Worm (Caenorhabditis elegans) whole organism, L4 larva: Measurements from ENCODE around the gene F46G10.1.
A peak's percentile ranks its signal among the peaks of the same experiment; 100 is the strongest.

ENCODE experiments used
- D1046.2 ChIP-seq: fragments of 200-800 bp; sonication (Bioruptor generic); IDR thresholded peaks from 2 replicates; pipeline ENCODE4 v1.3.6; 2022; ENCODE audit warnings: missing genetic modification characterization, missing compliant biosample characterization
- F26F4.8 ChIP-seq: fragments of 200-800 bp; sonication (Bioruptor generic); conservative IDR thresholded peaks from 2 replicates; pipeline ENCODE4 v1.3.6; 2022; ENCODE audit warnings: missing genetic modification characterization, missing compliant biosample characterization
- F37D6.2 ChIP-seq: sonication (generic microtip); optimal IDR thresholded peaks from 2 replicates; lab custom pipeline; 2016; ENCODE audit warnings: mild to moderate bottlenecking, missing genetic modification characterization, missing compliant biosample characterization
- F44E2.7 ChIP-seq: fragments of 200-800 bp; sonication (Bioruptor generic); IDR thresholded peaks from 2 replicates; pipeline ENCODE4 v2.1.2; 2022; ENCODE audit warnings: missing genetic modification characterization, missing compliant biosample characterization
- R02D3.7 ChIP-seq: fragments of 150-350 bp; sonication (generic microtip); optimal IDR thresholded peaks from 3 replicates; lab custom pipeline; 2014; ENCODE audit warnings: missing biosample characterization, missing genetic modification characterization
- T20F7.1 ChIP-seq: fragments of 200-800 bp; sonication (Bioruptor generic); optimal IDR thresholded peaks from 2 replicates; lab custom pipeline; 2018; ENCODE audit warnings: mild to moderate bottlenecking, missing genetic modification characterization, missing compliant biosample characterization
- T26A8.4 ChIP-seq: fragments of 200-800 bp; sonication (Bioruptor generic); IDR thresholded peaks from 2 replicates; pipeline ENCODE4 v1.3.6; 2022; ENCODE audit warnings: missing genetic modification characterization, missing compliant biosample characterization
- Y75B8A.6 ChIP-seq: fragments of 200-800 bp; sonication (Bioruptor generic); IDR thresholded peaks from 2 replicates; pipeline ENCODE4 v1.3.6; 2022; ENCODE audit warnings: missing genetic modification reagents, missing genetic modification characterization, missing compliant biosample characterization
- ZK337.2 ChIP-seq: fragments of 200-800 bp; sonication (Bioruptor generic); IDR thresholded peaks from 2 replicates; pipeline ENCODE4 v1.3.6; 2022; ENCODE audit warnings: missing genetic modification reagents, missing genetic modification characterization, missing compliant biosample characterization
- aha-1 ChIP-seq: fragments of 150-350 bp; peaks from one replicate; lab custom pipeline; 2014; ENCODE audit warnings: missing biosample characterization, missing genetic modification characterization
- ama-1 ChIP-seq: fragments of 150-350 bp; optimal IDR thresholded peaks from 2 replicates; lab custom pipeline; 2014; ENCODE audit warnings: inconsistent platforms, mixed read lengths
- arid-1 ChIP-seq: fragments of 200-800 bp; sonication (Bioruptor generic); conservative IDR thresholded peaks from 2 replicates; pipeline ENCODE4 v1.3.6; 2022; ENCODE audit warnings: missing genetic modification reagents, missing genetic modification characterization, missing compliant biosample characterization
- attf-4 ChIP-seq: sonication (generic microtip); optimal IDR thresholded peaks from 3 replicates; lab custom pipeline; 2017; ENCODE audit warnings: missing biosample characterization, missing genetic modification characterization
- ceh-20 ChIP-seq: fragments of 200-800 bp; sonication (Bioruptor generic); IDR thresholded peaks from 2 replicates; pipeline ENCODE4 v1.3.6; 2022; ENCODE audit warnings: missing genetic modification reagents, missing genetic modification characterization, missing compliant biosample characterization
- daf-12 ChIP-seq: fragments of 150-350 bp; optimal IDR thresholded peaks from 2 replicates; lab custom pipeline; 2014; ENCODE audit warnings: missing biosample characterization, missing genetic modification reagents, missing genetic modification characterization
- daf-16 ChIP-seq, 3 experiments: sonication (generic microtip); optimal IDR thresholded peaks; 2 replicates each; lab custom pipeline; 2016 to 2017; ENCODE audit warnings: missing genetic modification characterization in 3 of 3, missing genetic modification reagents in 3 of 3, mild to moderate bottlenecking in 2 of 3, missing compliant biosample characterization in 2 of 3, missing biosample characterization in 1 of 3, moderate library complexity in 1 of 3
- daf-8 ChIP-seq: fragments of 200-800 bp; sonication (Bioruptor generic); IDR thresholded peaks from 2 replicates; pipeline ENCODE4 v1.3.6; 2022; ENCODE audit warnings: missing genetic modification characterization, missing compliant biosample characterization
- dmd-8 ChIP-seq: fragments of 200-800 bp; sonication (Bioruptor generic); IDR thresholded peaks from 2 replicates; pipeline ENCODE4 v1.3.6; 2022; ENCODE audit warnings: missing genetic modification characterization, missing compliant biosample characterization
- dmd-9 ChIP-seq: fragments of 200-800 bp; sonication (Bioruptor generic); IDR thresholded peaks from 2 replicates; pipeline ENCODE4 v1.3.6; 2022; ENCODE audit warnings: missing genetic modification reagents, missing genetic modification characterization, missing compliant biosample characterization
- duxl-1 ChIP-seq: sonication (generic microtip); optimal IDR thresholded peaks from 2 replicates; lab custom pipeline; 2016; ENCODE audit warnings: mild to moderate bottlenecking, missing genetic modification characterization, moderate library complexity, missing compliant biosample characterization; ENCODE audit not compliant: poor library complexity
- dve-1 ChIP-seq: sonication (generic microtip); optimal IDR thresholded peaks from 2 replicates; lab custom pipeline; 2017; ENCODE audit warnings: antibody characterized with exemption, mild to moderate bottlenecking, missing genetic modification characterization, missing compliant biosample characterization; ENCODE audit not compliant: insufficient read depth
- gei-8 ChIP-seq: fragments of 200-800 bp; sonication (Bioruptor generic); optimal IDR thresholded peaks from 2 replicates; lab custom pipeline; 2018; ENCODE audit warnings: mild to moderate bottlenecking, missing genetic modification characterization, missing compliant biosample characterization
- hif-1 ChIP-seq, 2 experiments: sonication (generic microtip); optimal IDR thresholded peaks; 2 replicates each; lab custom pipeline; 2016 to 2017; ENCODE audit warnings: missing compliant biosample characterization in 2 of 2, missing genetic modification characterization in 2 of 2, missing genetic modification reagents in 2 of 2, missing genotype in 2 of 2, mild to moderate bottlenecking in 1 of 2
- hlh-11 ChIP-seq: fragments of 200-800 bp; sonication (Bioruptor generic); optimal IDR thresholded peaks from 2 replicates; lab custom pipeline; 2018; ENCODE audit warnings: mild to moderate bottlenecking, missing genetic modification characterization, missing compliant biosample characterization
- jun-1 ChIP-seq: fragments of 150-350 bp; optimal IDR thresholded peaks from 2 replicates; lab custom pipeline; 2014; ENCODE audit warnings: missing biosample characterization, missing genetic modification reagents, missing genetic modification characterization
- lin-13 ChIP-seq: fragments of 150-350 bp; optimal IDR thresholded peaks from 2 replicates; lab custom pipeline; 2014; ENCODE audit warnings: missing biosample characterization, missing genetic modification reagents, missing genetic modification characterization
- lin-39 ChIP-seq: fragments of 150-350 bp; optimal IDR thresholded peaks from 2 replicates; lab custom pipeline; 2014; ENCODE audit warnings: missing biosample characterization, missing genetic modification reagents, missing genetic modification characterization
- lsy-2 ChIP-seq, 2 experiments: fragments of 150-350 bp in 1 of 2; sonication (generic microtip) in 1 of 2; optimal IDR thresholded peaks; 2 replicates each; lab custom pipeline; 2014 to 2017; ENCODE audit warnings: missing biosample characterization in 2 of 2, missing genetic modification characterization in 2 of 2
- madf-9 ChIP-seq: fragments of 200-800 bp; sonication (Bioruptor generic); conservative IDR thresholded peaks from 2 replicates; pipeline ENCODE4 v1.3.6; 2022; ENCODE audit warnings: missing genetic modification reagents, missing genetic modification characterization, missing compliant biosample characterization
- mdl-1 ChIP-seq, 2 experiments: fragments of 150-350 bp in 1 of 2; sonication (generic microtip) in 1 of 2; optimal IDR thresholded peaks; 2 replicates each; lab custom pipeline; 2014 to 2017; ENCODE audit warnings: missing biosample characterization in 2 of 2, missing genetic modification characterization in 2 of 2
- mdt-29 ChIP-seq: fragments of 200-800 bp; sonication (Bioruptor generic); IDR thresholded peaks from 2 replicates; pipeline ENCODE4 v1.3.6; 2022; ENCODE audit warnings: missing genetic modification reagents, missing genetic modification characterization, missing compliant biosample characterization
- mep-1 ChIP-seq: fragments of 150-350 bp; sonication (generic microtip); optimal IDR thresholded peaks from 3 replicates; lab custom pipeline; 2014; ENCODE audit warnings: missing biosample characterization, missing genetic modification characterization
- nhr-237 ChIP-seq: sonication (generic microtip); optimal IDR thresholded peaks from 2 replicates; lab custom pipeline; 2017; ENCODE audit warnings: missing biosample characterization, missing genetic modification characterization
- nhr-28 ChIP-seq: fragments of 150-350 bp; optimal IDR thresholded peaks from 2 replicates; lab custom pipeline; 2014; ENCODE audit warnings: missing biosample characterization, missing genetic modification characterization
- nhr-48 ChIP-seq: sonication (generic microtip); optimal IDR thresholded peaks from 2 replicates; lab custom pipeline; 2016; ENCODE audit warnings: mild to moderate bottlenecking, missing genetic modification characterization, missing compliant biosample characterization
- nhr-77 ChIP-seq: fragments of 150-350 bp; optimal IDR thresholded peaks from 2 replicates; lab custom pipeline; 2014; ENCODE audit warnings: missing biosample characterization, missing genetic modification characterization
- php-3 ChIP-seq: fragments of 200-800 bp; sonication (Bioruptor generic); IDR thresholded peaks from 2 replicates; pipeline ENCODE4 v1.3.6; 2022; ENCODE audit warnings: missing genetic modification reagents, missing genetic modification characterization, missing compliant biosample characterization
- rbr-2 ChIP-seq: sonication (generic microtip); optimal IDR thresholded peaks from 2 replicates; lab custom pipeline; 2016; ENCODE audit warnings: missing genotype, missing genetic modification characterization, missing compliant biosample characterization
- saeg-2 ChIP-seq: fragments of 200-800 bp; sonication (Bioruptor generic); IDR thresholded peaks from 2 replicates; pipeline ENCODE4 v1.3.6; 2022; ENCODE audit warnings: missing genetic modification reagents, missing genetic modification characterization, missing compliant biosample characterization
- sdz-12 ChIP-seq: fragments of 200-800 bp; sonication (Bioruptor generic); optimal IDR thresholded peaks from 2 replicates; lab custom pipeline; 2018; ENCODE audit warnings: mild to moderate bottlenecking, missing genetic modification characterization, missing compliant biosample characterization
- set-16 ChIP-seq: fragments of 200-800 bp; sonication (Bioruptor generic); IDR thresholded peaks from 2 replicates; pipeline ENCODE4 v1.3.6; 2022; ENCODE audit warnings: missing genetic modification reagents, missing genetic modification characterization, missing compliant biosample characterization
- skn-1 ChIP-seq: fragments of 150-350 bp; optimal IDR thresholded peaks from 2 replicates; lab custom pipeline; 2014; ENCODE audit warnings: missing biosample characterization, missing genetic modification characterization
- snpc-1.2 ChIP-seq: fragments of 200-800 bp; sonication (Bioruptor generic); IDR thresholded peaks from 2 replicates; pipeline ENCODE4 v1.3.6; 2022; ENCODE audit warnings: missing genetic modification reagents, missing genetic modification characterization, missing compliant biosample characterization
- snpc-4 ChIP-seq: fragments of 150-350 bp; optimal IDR thresholded peaks from 2 replicates; lab custom pipeline; 2014; ENCODE audit warnings: missing biosample characterization, missing genetic modification characterization
- spr-3 ChIP-seq: fragments of 200-800 bp; sonication (Bioruptor generic); optimal IDR thresholded peaks from 2 replicates; lab custom pipeline; 2018; ENCODE audit warnings: mild to moderate bottlenecking, missing genetic modification characterization, missing compliant biosample characterization
- tag-97 ChIP-seq: fragments of 200-800 bp; sonication (Bioruptor generic); IDR thresholded peaks from 2 replicates; pipeline ENCODE4 v1.3.6; 2022; ENCODE audit warnings: missing genetic modification characterization, missing compliant biosample characterization
- zag-1 ChIP-seq: fragments of 150-350 bp; optimal IDR thresholded peaks from 2 replicates; lab custom pipeline; 2014; ENCODE audit warnings: missing biosample characterization, missing genetic modification characterization
- ztf-7 ChIP-seq: fragments of 150-350 bp; optimal IDR thresholded peaks from 2 replicates; lab custom pipeline; 2014; ENCODE audit warnings: missing biosample characterization, missing genetic modification characterization

The F46G10.1 gene

DNA sequence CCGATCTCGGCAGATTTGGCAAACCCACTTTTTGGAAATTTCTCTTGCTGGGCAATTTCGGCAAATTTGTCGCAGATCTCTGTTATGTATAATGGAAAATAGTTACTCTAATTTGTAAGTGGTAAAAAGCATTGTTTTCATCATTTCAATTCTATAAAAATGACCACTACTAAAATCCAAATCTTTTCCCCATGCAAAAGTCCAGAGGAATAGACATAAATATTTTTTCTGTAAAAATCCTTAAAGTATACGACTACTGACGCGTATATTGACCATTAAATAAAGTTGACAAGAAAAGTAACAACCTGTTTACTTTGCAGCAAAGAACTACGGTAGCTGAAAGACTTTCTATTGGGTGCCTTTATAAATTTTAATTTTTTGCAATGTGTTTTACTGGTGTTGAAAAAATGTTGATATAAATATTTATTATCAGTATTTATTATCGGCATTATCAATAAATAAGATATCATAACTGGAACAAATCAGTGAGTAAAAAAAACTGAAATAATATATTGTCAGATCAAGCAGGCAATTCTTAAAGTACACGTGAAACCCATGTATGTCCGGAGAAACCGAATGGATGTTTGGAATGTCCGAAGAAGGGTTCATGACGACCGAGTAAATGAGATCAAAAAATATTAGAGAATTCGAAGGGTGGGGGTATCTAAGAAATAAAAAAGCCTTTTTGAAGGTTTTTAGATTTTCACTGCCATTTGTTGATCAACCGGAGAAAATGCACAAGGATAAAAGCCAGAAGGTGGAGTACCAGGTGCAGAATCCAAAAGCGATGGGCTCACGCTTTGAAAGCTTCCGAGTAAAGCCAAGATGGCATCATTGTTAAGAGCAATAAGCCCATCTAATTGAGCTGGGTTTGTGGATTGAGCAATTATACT is 37.9 kb upstream of the F46G10.1 start (continued):
- TF ChIP-seq dmd-8 (GFP tag; lab: Robert Waterston, UW) (no peak), dve-1 (tag; lab: Kevin White, UChicago) (no peak), lin-39 (tag; lab: Kevin White, UChicago) (no peak), nhr-77 (tag; lab: Kevin White, UChicago) (peak; percentile 35), hif-1 (tag; optimal IDR thresholded peaks at IDR 0.05; lab: Kevin White, UChicago) (peak in 1 of 2 experiments; percentile 53), ceh-20 (GFP tag; lab: Robert Waterston, UW) (no peak), F44E2.7 (GFP tag; lab: Robert Waterston, UW) (no peak), mdl-1 (tag; optimal IDR thresholded peaks at IDR 0.05; lab: Kevin White, UChicago) (peak in 1 of 2 experiments; percentile 16), lsy-2 (tag; optimal IDR thresholded peaks at IDR 0.05; lab: Kevin White, UChicago) (peak in 1 of 2 experiments; percentile 81), T26A8.4 (GFP tag; lab: Robert Waterston, UW) (peak; percentile 90), snpc-4 (tag; lab: Kevin White, UChicago) (no peak), T20F7.1 (GFP tag; lab: Kevin White, UChicago) (peak; percentile 57), mep-1 (tag; lab: Kevin White, UChicago) (peak; percentile 95), arid-1 (GFP tag; lab: Robert Waterston, UW) (peak; percentile 62), saeg-2 (GFP tag; lab: Robert Waterston, UW) (peak; percentile 36; the same call in 1 of the 2 replicates), php-3 (GFP tag; lab: Robert Waterston, UW) (0 out of 2 replicates have a peak, but pooled peaks have one; percentile 26), jun-1 (no peak), D1046.2 (no peak), duxl-1 (tag; lab: Kevin White, UChicago) (peak; percentile 78), daf-12 (no peak), nhr-48 (peak; percentile 39), hlh-11 (tag; lab: Kevin White, UChicago) (peak; percentile 26), dmd-9 (GFP tag; lab: Robert Waterston, UW) (no peak), snpc-1.2 (GFP tag; lab: Robert Waterston, UW) (0 out of 2 replicates have a peak, but pooled peaks have one; percentile 42), Y75B8A.6 (GFP tag; lab: Robert Waterston, UW) (peak; percentile 65; the same call in 1 of the 2 replicates), skn-1 (no peak), mdt-29 (GFP tag; lab: Robert Waterston, UW) (peak; percentile 75), ztf-7 (tag; lab: Kevin White, UChicago) (peak; percentile 9), ama-1 (lab: Kevin White, UChicago) (peak; percentile 88), aha-1 (tag; lab: Kevin White, UChicago) (peak; percentile 85), nhr-28 (tag; lab: Kevin White, UChicago) (peak; percentile 32), spr-3 (GFP tag; lab: Kevin White, UChicago) (peak; percentile 34), madf-9 (peak; percentile 3; the same call in 1 of the 2 replicates), lin-13 (peak; percentile 8), gei-8 (peak; percentile 73)

DNA sequence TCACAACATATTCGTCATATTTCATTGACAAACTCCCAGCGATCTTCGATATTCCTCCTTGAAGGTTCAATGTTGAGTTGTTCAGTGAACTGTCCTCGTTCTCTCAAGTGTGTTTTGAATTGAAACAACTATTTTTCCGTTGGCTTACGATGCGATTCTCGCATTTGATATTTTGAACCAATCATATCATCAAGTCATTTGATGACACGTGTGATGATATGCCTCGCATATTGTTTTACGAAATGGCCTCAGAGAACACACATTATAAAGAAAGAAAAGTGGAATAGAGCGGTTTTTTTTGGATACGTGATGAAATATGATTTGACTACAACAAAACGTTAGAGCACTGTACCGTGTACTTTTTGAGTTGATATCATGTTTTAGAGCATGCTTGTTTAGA is 36.9 kb upstream of the F46G10.1 start:
- no peak for TF ChIP-seq spr-3 (GFP tag; lab: Kevin White, UChicago)
- no peak for TF ChIP-seq D1046.2
- TF ChIP-seq attf-4: no peak
- no peak for TF ChIP-seq R02D3.7 (tag; lab: Kevin White, UChicago)
- TF ChIP-seq dmd-9 (GFP tag; lab: Robert Waterston, UW): no peak
- TF ChIP-seq daf-12: no peak
- TF ChIP-seq set-16 (GFP tag; lab: Robert Waterston, UW): no peak
- TF ChIP-seq nhr-77 (tag; lab: Kevin White, UChicago): peak; percentile 35
- TF ChIP-seq hlh-11 (tag; lab: Kevin White, UChicago): peak; percentile 85
- no peak for TF ChIP-seq ZK337.2 (GFP tag; lab: Robert Waterston, UW)
- no peak for TF ChIP-seq sdz-12 (GFP tag; lab: Kevin White, UChicago)
- no peak for TF ChIP-seq daf-8
- TF ChIP-seq tag-97 (GFP tag; lab: Robert Waterston, UW): no peak
- TF ChIP-seq ztf-7 (tag; lab: Kevin White, UChicago): peak; percentile 94
- TF ChIP-seq F26F4.8 (GFP tag; lab: Robert Waterston, UW): no peak
- no peak for TF ChIP-seq daf-16 (GFP tag; optimal IDR thresholded peaks at IDR 0.05; lab: Kevin White, UChicago)
- TF ChIP-seq daf-16 (tag; optimal IDR thresholded peaks at IDR 0.05; lab: Kevin White, UChicago): peak; percentile 67
- peak; percentile 66 for TF ChIP-seq ceh-20 (GFP tag; lab: Robert Waterston, UW)
- TF ChIP-seq rbr-2: no peak
- TF ChIP-seq nhr-237: no peak
- no peak for TF ChIP-seq F37D6.2
- peak; percentile 93 for TF ChIP-seq aha-1 (tag; lab: Kevin White, UChicago)
- no peak for TF ChIP-seq zag-1 (tag; lab: Kevin White, UChicago)
